Worm (Caenorhabditis elegans): ENCODE results near the gene F32H5.1.

F32H5.1 gene

DNA sequence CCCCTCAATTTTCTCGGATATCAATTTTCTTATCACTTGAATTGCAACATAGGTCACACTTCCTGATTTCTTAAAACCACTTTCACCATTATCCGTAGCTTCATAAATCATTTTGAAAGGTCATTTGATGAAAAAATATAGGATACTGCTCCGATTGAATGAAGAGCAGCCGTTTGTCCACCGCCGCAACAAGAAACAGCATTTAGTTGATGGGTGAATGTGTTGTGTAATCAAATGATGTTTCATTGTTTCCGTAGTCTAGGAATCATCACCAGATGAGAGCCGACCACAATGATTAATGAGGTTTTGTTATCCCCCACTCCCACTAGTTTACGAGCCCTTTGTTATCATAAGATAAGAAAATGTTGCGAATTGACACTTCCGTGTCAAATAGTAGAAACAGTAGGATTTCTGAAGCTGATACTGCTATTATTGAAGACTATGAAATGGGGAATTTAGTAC lies 11.9 kb downstream of the F32H5.1 start, which contains the start of gene twk-43:
TSS of gene twk-43 (plus strand) at position 412 of the 462 bp plus-strand sequence.
- TF ChIP-seq unc-62 (GFP tag; optimal IDR thresholded peaks at IDR 0.05): no peak

DNA sequence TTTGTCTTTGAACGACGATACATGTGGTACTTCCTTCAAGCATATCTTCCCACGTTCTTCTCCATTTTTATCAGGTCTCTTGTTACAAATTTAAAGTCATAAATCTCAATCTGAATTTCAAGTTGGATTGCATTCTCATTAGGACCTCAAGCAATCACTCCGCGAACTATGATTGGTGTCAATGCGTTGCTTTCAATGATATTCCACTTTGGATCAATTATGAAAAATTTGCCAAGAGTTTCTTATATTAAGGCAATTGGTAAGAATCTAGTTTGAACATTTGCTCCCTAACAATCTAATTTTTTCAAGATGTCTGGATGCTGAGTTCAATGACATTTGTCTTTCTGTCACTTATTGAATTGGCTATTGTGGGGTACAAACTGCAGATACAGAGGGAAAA lies 15.6 kb downstream of the F32H5.1 start:
- no peak for TF ChIP-seq unc-62 (GFP tag; optimal IDR thresholded peaks at IDR 0.05)

ce11 chrV:13339633-13340290 lies 18.1 kb downstream of the F32H5.1 start, which contains the start of the genes str-4 and lgc-48:
TSS of gene str-4 (minus strand) at chrV:13339733.
TSS of gene lgc-48 (plus strand) at chrV:13340240.
- TF ChIP-seq unc-62 (GFP tag; optimal IDR thresholded peaks at IDR 0.05): no peak

- TF ChIP-seq unc-62 (GFP tag; optimal IDR thresholded peaks at IDR 0.05): no peak
Measured at ce11 chrV:13338037-13338436, 19.8 kb downstream of the F32H5.1 start.

ce11 chrV:13335883-13336419 lies 21.9 kb downstream of the F32H5.1 start, which contains the start of gene C50B6.9:
TSS of gene C50B6.9 (plus strand) at chrV:13336369.
- TF ChIP-seq unc-62 (GFP tag; optimal IDR thresholded peaks at IDR 0.05): no peak

- TF ChIP-seq unc-62 (GFP tag; optimal IDR thresholded peaks at IDR 0.05): no peak
Measured at ce11 chrV:13334447-13334846, 23.4 kb downstream of the F32H5.1 start.

- no peak for TF ChIP-seq unc-62 (GFP tag; optimal IDR thresholded peaks at IDR 0.05)
Measured at ce11 chrV:13333386-13334180, 24.3 kb downstream of the F32H5.1 start, which contains the start of gene nhr-168. TSS of gene nhr-168 (minus strand) at chrV:13333871.

DNA sequence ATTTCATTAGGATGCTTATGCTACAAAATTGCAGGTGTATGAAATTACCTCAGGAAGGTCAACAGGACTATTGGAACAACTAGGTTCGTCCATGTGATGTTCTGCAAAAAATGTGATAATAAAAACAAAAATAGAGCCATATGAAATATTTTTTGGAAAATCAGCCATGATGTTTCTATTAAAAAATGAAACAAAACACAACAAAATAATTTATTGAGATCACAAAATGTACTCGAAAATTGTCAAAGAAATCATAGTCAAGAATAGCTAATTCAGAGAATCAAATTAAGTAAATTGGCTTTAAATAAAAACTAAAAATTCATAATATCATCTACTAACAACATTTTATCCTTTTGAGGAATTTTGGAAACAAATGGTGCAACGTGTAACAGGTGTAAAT lies 26.9 kb downstream of the F32H5.1 start, which contains the start of gene nhr-129:
TSS of gene nhr-129 (minus strand) at position 101 of the 400 bp plus-strand sequence.
- TF ChIP-seq unc-62 (GFP tag; optimal IDR thresholded peaks at IDR 0.05): no peak

DNA sequence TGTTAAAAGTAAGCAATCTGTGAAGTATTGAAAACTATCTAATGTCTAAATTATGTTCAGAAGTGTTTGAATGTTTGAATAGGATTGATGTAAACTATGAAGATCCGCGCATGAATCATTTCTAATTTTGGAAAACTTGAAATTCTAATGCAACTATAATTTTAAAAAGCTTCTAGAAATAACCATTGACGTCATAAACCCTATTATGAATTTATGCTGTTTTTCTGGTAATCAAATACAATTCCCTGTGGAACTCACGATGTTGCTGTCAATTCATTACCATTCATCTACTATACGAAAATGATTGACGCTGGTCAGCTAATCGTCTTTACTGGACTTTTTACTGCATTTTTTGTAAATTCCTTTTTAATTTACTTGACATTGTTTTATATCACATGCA lies 30.4 kb downstream of the F32H5.1 start, which contains the start of gene str-37:
TSS of gene str-37 (plus strand) at position 301 of the 400 bp plus-strand sequence.
- no peak for TF ChIP-seq unc-62 (GFP tag; optimal IDR thresholded peaks at IDR 0.05)

ce11 chrV:13324933-13325760 lies 32.7 kb downstream of the F32H5.1 start, which contains the start of gene C50B6.7:
TSS of gene C50B6.7 (minus strand) at chrV:13324983.
- no peak for TF ChIP-seq unc-62 (GFP tag; optimal IDR thresholded peaks at IDR 0.05)

- TF ChIP-seq unc-62 (GFP tag; optimal IDR thresholded peaks at IDR 0.05): no peak
Measured at ce11 chrV:13320676-13321075, 37.2 kb downstream of the F32H5.1 start, which contains the start of gene srh-15. TSS of gene srh-15 (plus strand) at chrV:13320976.

DNA sequence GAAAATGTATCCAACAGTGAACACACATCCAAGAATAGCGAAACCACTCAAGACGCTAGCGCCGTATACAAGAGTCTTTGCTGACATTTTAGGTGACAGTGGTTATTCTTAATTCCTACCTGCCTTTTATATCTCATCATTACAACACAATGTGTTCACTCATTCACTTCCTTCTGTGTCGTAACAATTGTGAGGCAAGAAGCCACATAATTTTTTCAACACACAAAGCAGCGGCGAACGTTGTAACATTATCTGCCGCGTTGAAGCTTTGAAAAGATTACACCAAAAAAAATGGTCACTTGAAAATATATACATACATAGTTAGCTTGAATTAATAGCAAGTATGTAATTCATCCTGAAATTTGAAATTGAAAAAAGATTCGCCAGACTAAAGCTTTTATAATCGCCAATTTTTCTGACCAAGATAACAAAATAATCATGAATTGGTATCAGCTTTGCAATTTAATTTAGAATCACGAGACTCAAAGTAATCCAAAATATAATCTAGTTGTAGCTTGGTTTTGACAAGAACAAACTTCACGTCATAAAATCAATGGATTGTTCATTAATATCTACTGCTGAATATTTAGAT lies 39.8 kb downstream of the F32H5.1 start, which contains the start of the genes col-161 and srh-18:
TSS of gene col-161 (minus strand) at position 101 of the 592 bp plus-strand sequence.
TSS of gene srh-18 (plus strand) at position 542 of the 592 bp plus-strand sequence.
- TF ChIP-seq unc-62 (GFP tag; optimal IDR thresholded peaks at IDR 0.05): no peak

- TF ChIP-seq unc-62 (GFP tag; optimal IDR thresholded peaks at IDR 0.05): no peak
Measured at ce11 chrV:13313045-13313623, 44.7 kb downstream of the F32H5.1 start, which contains the start of gene C50B6.3. TSS of gene C50B6.3 (plus strand) at chrV:13313573.

DNA sequence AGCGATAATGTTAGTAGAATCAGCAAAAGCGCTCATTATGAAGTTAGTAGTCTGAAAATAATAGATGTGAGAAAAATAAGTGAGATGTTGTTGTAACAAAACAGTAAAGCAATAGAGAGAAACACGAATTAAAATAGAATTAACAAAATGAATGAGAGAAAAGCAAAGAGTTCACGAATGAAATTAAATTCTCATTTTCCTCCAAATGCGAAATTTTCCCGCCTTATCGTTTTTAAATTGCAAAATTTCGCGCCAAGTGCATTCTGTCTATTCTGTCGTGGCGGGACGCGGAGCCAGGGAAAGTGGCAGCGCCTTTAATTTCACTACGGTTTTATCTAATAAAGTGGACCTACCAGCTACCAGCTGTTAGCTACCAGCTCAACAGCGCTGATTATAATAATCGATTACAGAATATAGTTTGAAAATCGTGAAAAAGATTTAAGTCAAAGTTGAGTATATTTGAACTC lies 45.6 kb downstream of the F32H5.1 start, which contains the start of gene nasp-2:
TSS of gene nasp-2 (minus strand) at position 51 of the 467 bp plus-strand sequence.
- no peak for TF ChIP-seq unc-62 (GFP tag; optimal IDR thresholded peaks at IDR 0.05)

Measured in whole organism, dauer.